Worm (Caenorhabditis elegans): ENCODE data around the gene K02E7.1.

DNA sequence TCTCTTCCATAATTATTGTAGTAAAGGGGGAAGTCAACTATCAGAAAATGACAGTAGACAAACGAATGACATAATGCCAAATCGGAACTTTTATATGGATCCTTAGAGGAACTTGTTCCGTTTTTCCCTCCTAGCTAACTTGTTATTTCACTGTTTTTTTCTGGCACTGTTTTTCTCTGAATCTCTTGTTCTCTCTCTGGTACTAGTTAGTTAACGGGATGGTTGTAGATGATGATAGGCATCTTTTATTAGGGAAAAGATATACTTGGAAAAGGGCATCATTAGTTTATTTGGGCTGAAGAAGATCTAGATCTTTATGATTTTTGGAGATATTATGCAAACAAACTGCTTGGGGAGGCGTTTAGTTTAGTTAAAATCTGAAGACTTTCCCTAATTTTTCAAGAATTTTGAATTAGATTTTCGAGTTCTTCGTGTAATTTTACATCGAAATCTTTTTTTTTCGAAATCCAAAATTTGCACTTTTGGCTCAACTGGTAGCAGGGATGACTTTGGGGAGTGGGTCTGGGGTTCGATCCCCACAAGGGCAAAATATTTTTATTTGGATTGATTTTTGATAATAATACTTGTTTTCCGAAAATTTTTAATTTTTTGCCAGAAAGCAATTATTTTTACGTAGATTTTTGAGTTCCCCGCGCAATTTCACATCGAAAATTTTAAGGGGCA, 24.1 kb downstream of the K02E7.1 start, which contains the start of gene col-40:
- TF ChIP-seq jun-1 (tag; optimal IDR thresholded peaks at IDR 0.05) (no peak), egl-27 (tag; optimal IDR thresholded peaks at IDR 0.05) (no peak)
